Fruit fly (Drosophila melanogaster): Measurements from ENCODE around the gene TTLL3A.

TTLL3A gene

dm6 chr2L:6717460-6717859, 22.5 kb downstream of the TTLL3A start, which contains the start of gene Aatf (continued):
- TF ChIP-seq CG15073 (GFP tag; optimal IDR thresholded peaks at IDR 0.05): no peak
- TF ChIP-seq fd102C (GFP tag; optimal IDR thresholded peaks at IDR 0.05): no peak
- no peak for TF ChIP-seq sqz (GFP tag; optimal IDR thresholded peaks at IDR 0.05)
- TF ChIP-seq abd-A (tag; optimal IDR thresholded peaks at IDR 0.05): no peak
- TF ChIP-seq CG17359 (tag; optimal IDR thresholded peaks at IDR 0.05): no peak
- no peak for TF ChIP-seq Spps (tag; optimal IDR thresholded peaks at IDR 0.05)
- no peak for TF ChIP-seq CG3281 (GFP tag; optimal IDR thresholded peaks at IDR 0.05)
- TF ChIP-seq zf30C (GFP tag; optimal IDR thresholded peaks at IDR 0.05): no peak
- TF ChIP-seq CG10209 (GFP tag; optimal IDR thresholded peaks at IDR 0.05): no peak
- no peak for TF ChIP-seq crol (GFP tag; IDR thresholded peaks at IDR 0.05)
- no peak for TF ChIP-seq mam (GFP tag; optimal IDR thresholded peaks at IDR 0.05)
- TF ChIP-seq CG2889 (GFP tag; IDR thresholded peaks at IDR 0.05): no peak
- TF ChIP-seq HLH4C (GFP tag; IDR thresholded peaks at IDR 0.05; ENCODE audit: partially characterized antibody): peak; percentile 71
- no peak for TF ChIP-seq CG17912 (GFP tag; optimal IDR thresholded peaks at IDR 0.05)
- no peak for TF ChIP-seq hth (optimal IDR thresholded peaks at IDR 0.05)
- no peak for TF ChIP-seq CG9215 (GFP tag; IDR thresholded peaks at IDR 0.05)
- TF ChIP-seq Gug (GFP tag; IDR thresholded peaks at IDR 0.05): no peak
- TF ChIP-seq jing (GFP tag; optimal IDR thresholded peaks at IDR 0.05): no peak
- no peak for TF ChIP-seq Hr51 (GFP tag; optimal IDR thresholded peaks at IDR 0.05)
- no peak for TF ChIP-seq Hmr (GFP tag; optimal IDR thresholded peaks at IDR 0.05)
- no peak for TF ChIP-seq dan (GFP tag; IDR thresholded peaks at IDR 0.05)
- TF ChIP-seq nau (GFP tag; optimal IDR thresholded peaks at IDR 0.05): no peak
- no peak for TF ChIP-seq CG11247 (GFP tag; IDR thresholded peaks at IDR 0.05)
- no peak for TF ChIP-seq lbe (GFP tag; optimal IDR thresholded peaks at IDR 0.05)
- no peak for TF ChIP-seq CG11398 (GFP tag; optimal IDR thresholded peaks at IDR 0.05)
- TF ChIP-seq CG6689 (GFP tag; IDR thresholded peaks at IDR 0.05): no peak
- TF ChIP-seq Dek (tag; optimal IDR thresholded peaks at IDR 0.05): no peak
- peak; percentile 3 for TF ChIP-seq CG12155 (GFP tag; optimal IDR thresholded peaks at IDR 0.05)
- no peak for TF ChIP-seq CG2875 (GFP tag; optimal IDR thresholded peaks at IDR 0.05)
- TF ChIP-seq lov (optimal IDR thresholded peaks at IDR 0.05): no peak
- TF ChIP-seq lov (GFP tag; IDR thresholded peaks at IDR 0.05): no peak
- TF ChIP-seq pros (GFP tag; optimal IDR thresholded peaks at IDR 0.05): no peak
- TF ChIP-seq row (GFP tag; IDR thresholded peaks at IDR 0.05): peak; percentile 28; the same call in 1 of the 3 replicates
- TF ChIP-seq CG1603 (tag; optimal IDR thresholded peaks at IDR 0.05): peak; percentile 64
- TF ChIP-seq rib (GFP tag; IDR thresholded peaks at IDR 0.05): no peak
- TF ChIP-seq CG17385 (GFP tag; optimal IDR thresholded peaks at IDR 0.05): no peak
- peak; percentile 71 for TF ChIP-seq CG15514 (GFP tag; optimal IDR thresholded peaks at IDR 0.05)
- TF ChIP-seq CG12071 (GFP tag; optimal IDR thresholded peaks at IDR 0.05): no peak
- no peak for TF ChIP-seq salm (tag; optimal IDR thresholded peaks at IDR 0.05)
- no peak for TF ChIP-seq seq (GFP tag; IDR thresholded peaks at IDR 0.05)
- no peak for TF ChIP-seq Dad (GFP tag; optimal IDR thresholded peaks at IDR 0.05)
- TF ChIP-seq vnd (GFP tag; IDR thresholded peaks at IDR 0.05; ENCODE audit: partially characterized antibody): peak; percentile 64
- no peak for TF ChIP-seq CG32532 (GFP tag; IDR thresholded peaks at IDR 0.05)
- no peak for TF ChIP-seq Trl (optimal IDR thresholded peaks at IDR 0.05)
- no peak for TF ChIP-seq Trl (GFP tag; optimal IDR thresholded peaks at IDR 0.05)
- no peak for TF ChIP-seq bcd (GFP tag; optimal IDR thresholded peaks at IDR 0.05)
- TF ChIP-seq CG11560 (tag; IDR thresholded peaks at IDR 0.05): no peak
- peak; percentile 95 for TF ChIP-seq CG13287 (GFP tag; IDR thresholded peaks at IDR 0.05; ENCODE audit: partially characterized antibody)
- no peak for TF ChIP-seq CG1602 (GFP tag; optimal IDR thresholded peaks at IDR 0.05)
- TF ChIP-seq otp (GFP tag; IDR thresholded peaks at IDR 0.05): no peak
- TF ChIP-seq gcm (GFP tag; optimal IDR thresholded peaks at IDR 0.05): no peak
- TF ChIP-seq Bgb (GFP tag; IDR thresholded peaks at IDR 0.05; ENCODE audit: partially characterized antibody): peak; percentile 89
